Fruit fly (Drosophila melanogaster) whole organism: ENCODE data around the gene RecQ4.

Experiments
- CG8478 ChIP-seq: fragments of >200 bp; optimal IDR thresholded peaks from 2 replicates; lab custom pipeline; 2018; ENCODE audit warnings: inconsistent platforms
- Dll ChIP-seq: fragments of >200 bp; optimal IDR thresholded peaks from 2 replicates; lab custom pipeline; 2017
- EcR ChIP-seq, 2 experiments: fragments of >200 bp; optimal IDR thresholded peaks; 2 replicates each; lab custom pipeline; 2017; ENCODE audit warnings: missing biosample characterization in 2 of 2, missing genetic modification characterization in 2 of 2, missing genetic modification reagents in 2 of 2
- pan ChIP-seq: fragments of >200 bp; optimal IDR thresholded peaks from 2 replicates; lab custom pipeline; 2017
- psq ChIP-seq: fragments of >200 bp; optimal IDR thresholded peaks from 2 replicates; lab custom pipeline; 2017
- usp ChIP-seq: fragments of >200 bp; optimal IDR thresholded peaks from 2 replicates; lab custom pipeline; 2017; ENCODE audit warnings: missing biosample characterization, missing genetic modification characterization, mixed read lengths

RecQ4 gene

DNA sequence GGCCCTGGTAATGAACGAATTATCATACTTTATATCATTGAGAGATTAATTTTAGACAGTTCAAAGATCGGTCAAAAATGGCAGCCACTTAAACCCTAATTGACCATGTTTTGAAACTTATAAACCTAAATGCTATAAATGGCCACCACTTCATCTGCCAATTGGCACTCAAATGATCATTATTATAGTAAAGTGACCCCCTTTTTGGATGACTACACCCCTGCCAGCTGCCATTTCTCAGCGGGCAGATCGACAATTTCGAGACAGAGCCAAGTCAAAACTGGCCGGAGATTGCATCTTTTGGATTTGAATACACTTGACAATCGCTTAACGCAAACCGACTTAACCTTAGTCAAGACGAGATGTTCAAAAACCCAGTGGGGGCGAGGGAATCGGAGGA, 19.6 kb downstream of the RecQ4 start:
- no peak for TF ChIP-seq pan (lab: Kevin White, UChicago)
- TF ChIP-seq psq (lab: Kevin White, UChicago) = no peak
- no peak for TF ChIP-seq CG8478 (lab: Kevin White, UChicago)
- TF ChIP-seq EcR (GFP tag; optimal IDR thresholded peaks at IDR 0.05; lab: Kevin White, UChicago) = no peak
- no peak for TF ChIP-seq usp
- no peak for TF ChIP-seq Dll (lab: Kevin White, UChicago)

DNA sequence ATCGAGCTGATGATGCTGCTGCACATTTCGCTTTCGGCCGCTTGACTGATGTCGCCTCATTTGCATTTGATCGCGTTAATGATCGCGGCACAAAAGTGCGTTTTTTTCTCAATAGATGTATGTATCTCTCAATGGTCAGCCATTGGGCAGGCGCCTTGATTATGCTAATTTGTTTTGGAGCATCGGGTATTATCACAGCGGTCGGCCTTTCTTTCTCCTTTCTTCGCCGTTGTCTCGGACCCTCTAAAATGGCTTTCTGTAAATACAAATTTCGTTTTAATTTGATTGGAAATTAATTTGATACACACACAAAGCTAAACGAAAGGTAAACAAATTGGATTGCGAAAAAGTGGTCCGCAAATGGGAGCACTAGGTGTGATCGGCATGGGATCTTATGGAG, 20.5 kb downstream of the RecQ4 start:
- TF ChIP-seq Dll (lab: Kevin White, UChicago) (no peak), usp (no peak), CG8478 (lab: Kevin White, UChicago) (no peak), EcR (GFP tag; optimal IDR thresholded peaks at IDR 0.05; lab: Kevin White, UChicago) (no peak), pan (lab: Kevin White, UChicago) (no peak), psq (lab: Kevin White, UChicago) (no peak)

DNA sequence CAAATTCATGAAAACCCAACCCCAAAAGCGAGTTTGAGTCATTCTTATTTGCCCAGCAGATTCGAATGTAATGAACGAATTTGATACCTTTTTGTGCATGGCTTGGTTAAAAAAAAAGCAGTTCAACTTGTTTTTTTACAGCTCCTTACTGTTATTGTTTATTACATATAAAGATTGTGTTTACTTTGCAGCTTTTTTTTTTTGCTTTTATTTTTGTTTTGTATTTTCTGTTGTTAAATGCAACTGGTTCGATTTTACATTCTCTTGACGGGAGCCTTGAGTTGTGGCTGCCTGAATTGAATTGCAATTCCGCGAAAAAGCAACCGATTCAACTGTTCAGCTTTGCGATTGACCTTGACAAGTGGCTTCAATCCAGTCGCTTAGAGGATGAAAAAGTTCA, 21.2 kb downstream of the RecQ4 start:
- TF ChIP-seq pan (lab: Kevin White, UChicago) = no peak
- no peak for TF ChIP-seq usp
- TF ChIP-seq psq (lab: Kevin White, UChicago) = no peak
- TF ChIP-seq CG8478 (lab: Kevin White, UChicago) = no peak
- TF ChIP-seq Dll (lab: Kevin White, UChicago) = no peak
- TF ChIP-seq EcR (GFP tag; optimal IDR thresholded peaks at IDR 0.05; lab: Kevin White, UChicago) = no peak

DNA sequence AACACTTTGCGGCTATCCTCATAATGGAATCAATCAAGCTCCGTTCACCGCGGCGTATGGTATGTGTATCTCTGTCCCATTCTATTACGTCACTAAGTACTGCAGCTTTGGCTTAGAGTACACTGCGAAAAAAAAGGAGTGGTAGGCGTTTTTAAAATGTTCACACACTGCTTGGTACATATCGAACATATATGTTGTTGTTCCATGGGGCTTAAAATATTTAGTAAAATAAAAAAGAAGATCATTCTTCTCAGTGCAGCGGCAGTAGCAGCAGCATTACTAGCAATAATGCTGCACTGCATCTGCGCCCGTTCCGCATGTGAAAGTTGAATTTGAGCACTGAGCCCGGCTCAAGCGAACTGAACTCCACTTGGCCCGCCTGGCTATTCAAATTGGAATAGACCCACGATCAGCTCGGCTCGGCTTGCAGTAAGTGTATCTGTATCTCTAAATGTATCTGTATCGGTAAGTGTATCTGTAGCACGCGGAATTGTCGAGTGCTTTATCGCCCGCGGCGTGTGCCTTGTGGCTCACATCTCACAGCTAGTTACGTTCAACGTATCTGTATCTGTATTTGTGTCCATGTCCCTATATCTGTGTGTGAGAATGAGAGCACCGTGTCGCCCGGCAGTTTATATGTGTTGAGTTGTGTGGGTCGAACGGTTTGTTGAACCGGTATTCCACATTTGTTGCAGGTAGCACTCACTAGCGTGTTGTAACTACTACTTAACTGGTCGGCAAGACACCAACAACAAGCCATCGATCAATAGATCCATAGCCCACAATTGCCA, 22.4 kb downstream of the RecQ4 start:
- no peak for TF ChIP-seq Dll (lab: Kevin White, UChicago)
- no peak for TF ChIP-seq psq (lab: Kevin White, UChicago)
- TF ChIP-seq usp = no peak
- TF ChIP-seq EcR (GFP tag; optimal IDR thresholded peaks at IDR 0.05; lab: Kevin White, UChicago) = no peak
- TF ChIP-seq CG8478 (lab: Kevin White, UChicago) = no peak
- TF ChIP-seq pan (lab: Kevin White, UChicago) = no peak

DNA sequence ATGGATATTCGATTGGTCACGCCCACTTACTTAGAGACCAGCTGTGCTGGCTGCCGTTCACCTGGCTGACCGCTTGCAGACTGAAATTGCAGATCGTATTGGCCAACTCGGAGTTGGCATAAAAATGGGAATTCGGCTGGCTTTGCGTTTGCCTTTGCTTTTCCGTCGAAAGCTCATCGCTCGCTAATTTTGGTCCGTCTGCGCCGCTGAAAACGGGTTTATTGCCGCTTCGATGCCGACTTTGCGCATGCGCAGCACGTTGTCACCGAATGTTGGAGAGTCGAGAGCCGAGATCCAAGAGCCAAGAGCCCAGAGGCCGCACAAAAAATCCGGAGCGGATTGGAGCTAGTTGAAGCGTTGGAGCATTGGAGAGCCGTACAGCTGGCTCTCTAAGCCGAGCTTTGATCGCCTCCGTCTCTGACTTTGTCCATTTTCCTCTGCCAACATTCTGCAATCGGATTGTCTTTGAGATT, 24.0 kb downstream of the RecQ4 start, which contains the start of gene CG13676:
TSS of gene CG13676 (minus strand) at position 87 of the 473 bp plus-strand sequence.
- TF ChIP-seq usp (no peak), psq (lab: Kevin White, UChicago) (no peak), EcR (GFP tag; optimal IDR thresholded peaks at IDR 0.05; lab: Kevin White, UChicago) (no peak), Dll (lab: Kevin White, UChicago) (no peak), CG8478 (lab: Kevin White, UChicago) (no peak), pan (lab: Kevin White, UChicago) (no peak)

DNA sequence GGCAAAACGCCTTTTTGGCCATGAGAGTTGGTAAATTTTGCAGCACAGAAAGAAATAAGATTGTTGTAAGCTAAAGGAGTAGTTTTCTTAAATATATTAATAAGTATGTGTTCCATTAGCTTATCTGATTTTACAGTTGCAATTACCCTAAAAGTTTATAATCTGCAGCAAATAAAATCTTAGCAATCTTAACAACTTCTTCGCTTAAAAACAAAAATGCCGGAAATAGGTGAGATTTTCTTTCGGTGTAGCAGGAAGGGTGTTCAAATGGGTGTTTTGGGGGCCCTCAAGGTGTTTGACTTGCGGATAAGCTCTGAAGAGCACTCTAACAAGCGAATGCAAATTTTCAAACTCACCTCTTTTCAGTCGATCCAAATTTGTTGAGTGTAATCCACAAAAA, 25.0 kb downstream of the RecQ4 start:
- TF ChIP-seq CG8478 (lab: Kevin White, UChicago) (no peak), usp (no peak), EcR (GFP tag; optimal IDR thresholded peaks at IDR 0.05; lab: Kevin White, UChicago) (no peak), Dll (lab: Kevin White, UChicago) (no peak), psq (lab: Kevin White, UChicago) (no peak), pan (lab: Kevin White, UChicago) (no peak)

DNA sequence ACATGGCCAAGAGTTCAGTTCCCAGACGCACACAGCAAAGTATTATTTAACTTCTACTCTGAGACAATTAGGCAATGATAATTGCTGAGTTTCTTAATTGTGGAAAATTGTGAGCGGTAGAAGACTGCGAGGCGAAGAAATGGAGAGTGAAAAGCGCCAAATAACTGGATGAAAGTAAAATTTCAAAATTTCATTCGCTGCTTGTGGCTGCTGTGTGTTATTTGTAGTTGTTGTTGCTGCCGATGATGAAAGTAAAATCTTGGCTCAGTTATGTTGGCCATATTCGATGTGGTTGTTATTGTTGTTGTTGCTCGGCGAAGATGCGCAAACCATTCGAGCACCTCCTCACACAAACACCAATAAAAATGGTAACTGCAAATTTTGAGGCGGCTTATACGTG, 25.5 kb downstream of the RecQ4 start:
- TF ChIP-seq pan (lab: Kevin White, UChicago) (no peak), CG8478 (lab: Kevin White, UChicago) (no peak), EcR (GFP tag; optimal IDR thresholded peaks at IDR 0.05; lab: Kevin White, UChicago) (no peak), Dll (lab: Kevin White, UChicago) (no peak), psq (lab: Kevin White, UChicago) (no peak), usp (no peak)

DNA sequence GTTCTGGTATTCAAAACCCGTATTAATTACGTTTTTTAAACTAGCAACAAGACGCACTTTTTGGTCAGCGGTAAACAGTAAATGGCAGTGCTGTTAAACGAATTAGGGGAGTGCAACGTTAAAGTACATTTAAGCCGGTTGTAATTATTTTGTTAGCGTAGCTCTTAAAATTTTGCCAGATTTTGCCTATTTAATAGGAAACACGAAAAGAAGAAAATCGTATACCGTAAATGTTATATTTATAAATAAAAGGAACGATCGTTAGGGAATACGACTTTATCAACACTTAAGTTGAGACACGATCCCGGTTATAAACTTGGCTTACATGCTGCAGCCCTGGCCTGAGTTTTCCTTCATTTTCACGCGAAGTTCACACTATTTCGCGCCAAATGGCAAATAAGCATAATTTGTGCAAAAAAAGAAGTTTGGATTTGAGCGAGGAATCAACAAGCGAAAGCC, 38.3 kb downstream of the RecQ4 start, which contains the start of the genes Setx and mus301:
TSS of gene Setx (minus strand) at position 51 of the 459 bp plus-strand sequence.
TSS of gene mus301 (plus strand) at position 361 of the 459 bp plus-strand sequence.
- TF ChIP-seq usp (no peak), pan (lab: Kevin White, UChicago) (no peak), Dll (lab: Kevin White, UChicago) (no peak), CG8478 (lab: Kevin White, UChicago) (no peak), psq (lab: Kevin White, UChicago) (no peak), EcR (GFP tag; optimal IDR thresholded peaks at IDR 0.05; lab: Kevin White, UChicago) (no peak)

DNA sequence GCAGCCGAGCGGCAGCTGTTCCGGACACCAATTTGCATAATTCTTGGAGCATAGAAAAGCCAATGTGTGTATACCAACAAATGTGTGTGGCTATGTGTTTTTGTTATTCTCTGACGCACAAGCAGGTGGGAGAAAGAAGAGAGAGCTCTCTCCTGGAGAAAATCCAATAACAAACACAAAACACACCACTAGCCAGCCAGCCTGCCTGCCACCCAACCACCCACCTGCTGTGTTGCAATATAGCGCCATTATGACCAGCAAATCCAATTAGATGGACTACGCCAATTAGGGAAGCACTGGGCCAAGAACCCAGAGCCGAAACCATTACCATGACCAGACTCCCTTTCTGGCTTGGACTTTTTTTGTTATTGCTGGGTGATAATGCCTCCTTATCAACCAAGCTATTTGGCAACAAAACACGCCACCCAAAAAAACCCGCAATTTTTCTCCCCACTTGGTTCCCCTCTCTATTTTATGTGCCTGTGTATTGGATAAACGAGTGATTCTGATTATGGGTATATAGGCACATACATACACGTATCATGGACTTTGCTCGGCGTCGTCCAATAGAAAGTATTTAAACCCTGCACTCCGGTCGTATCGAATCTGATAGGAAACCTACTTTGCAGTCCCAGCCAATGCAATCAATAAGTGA, 47.3 kb downstream of the RecQ4 start:
- TF ChIP-seq Dll (lab: Kevin White, UChicago) = no peak
- no peak for TF ChIP-seq EcR (GFP tag; optimal IDR thresholded peaks at IDR 0.05; lab: Kevin White, UChicago)
- TF ChIP-seq CG8478 (lab: Kevin White, UChicago) = no peak
- TF ChIP-seq pan (lab: Kevin White, UChicago) = no peak
- TF ChIP-seq psq (lab: Kevin White, UChicago) = no peak
- TF ChIP-seq usp = no peak

DNA sequence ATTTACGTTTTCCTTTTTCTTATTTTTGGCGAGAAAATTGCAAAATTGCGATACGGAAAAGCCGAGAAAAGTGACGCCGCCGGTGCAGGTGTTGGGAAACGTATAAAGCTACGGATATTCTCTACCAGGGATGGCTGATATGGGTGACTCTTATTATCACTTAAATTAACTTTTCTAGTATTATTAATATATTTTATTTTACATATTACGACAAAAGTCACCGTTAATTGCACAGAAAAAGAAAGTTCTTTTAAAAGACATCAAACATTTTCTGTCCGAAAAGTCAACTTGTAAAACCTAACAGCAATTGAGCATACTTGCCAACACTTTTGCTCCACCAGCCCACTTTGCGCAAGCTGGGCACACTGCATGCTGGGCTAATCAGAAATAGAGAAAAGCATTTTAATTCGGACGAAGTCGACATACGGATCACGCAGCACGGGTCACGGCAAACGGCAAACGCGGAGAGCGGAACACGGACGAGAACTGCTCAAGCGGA, 48.0 kb downstream of the RecQ4 start, which contains the start of the genes Cds and Uba2:
TSS of gene Cds (plus strand) at position 51 of the 499 bp plus-strand sequence.
TSS of gene Uba2 (minus strand) at position 107 of the 499 bp plus-strand sequence.
- TF ChIP-seq usp = no peak
- TF ChIP-seq EcR (GFP tag; optimal IDR thresholded peaks at IDR 0.05; lab: Kevin White, UChicago) = no peak
- TF ChIP-seq CG8478 (lab: Kevin White, UChicago) = no peak
- no peak for TF ChIP-seq Dll (lab: Kevin White, UChicago)
- no peak for TF ChIP-seq psq (lab: Kevin White, UChicago)
- no peak for TF ChIP-seq pan (lab: Kevin White, UChicago)
